Worm (Caenorhabditis elegans) whole organism, L2 larva: ENCODE measurements around the gene gst-31.

ENCODE experiments used
- ceh-16 ChIP-seq: fragments of 150-350 bp; optimal IDR thresholded peaks from 2 replicates; lab custom pipeline; 2014; ENCODE audit warnings: missing biosample characterization, missing genetic modification characterization
- crh-2 ChIP-seq: sonication (generic microtip); optimal IDR thresholded peaks from 2 replicates; lab custom pipeline; 2017; ENCODE audit warnings: missing biosample characterization, missing genetic modification characterization
- elt-3 ChIP-seq: sonication (generic microtip); optimal IDR thresholded peaks from 2 replicates; lab custom pipeline; 2017; ENCODE audit warnings: missing biosample characterization, missing genetic modification characterization
- fos-1 ChIP-seq: fragments of 150-350 bp; optimal IDR thresholded peaks from 2 replicates; lab custom pipeline; 2014; ENCODE audit warnings: missing biosample characterization, missing genetic modification characterization
- lin-39 ChIP-seq: fragments of 150-350 bp; optimal IDR thresholded peaks from 2 replicates; lab custom pipeline; 2014; ENCODE audit warnings: missing biosample characterization, missing genetic modification reagents, missing genetic modification characterization
- lsy-2 ChIP-seq, 2 experiments: fragments of 150-350 bp in 1 of 2; sonication (generic microtip) in 1 of 2; optimal IDR thresholded peaks; 2 replicates each; lab custom pipeline; 2014 to 2017; ENCODE audit warnings: missing biosample characterization in 2 of 2, missing genetic modification characterization in 2 of 2
- mab-5 ChIP-seq: fragments of 150-350 bp; optimal IDR thresholded peaks from 2 replicates; lab custom pipeline; 2014; ENCODE audit warnings: missing biosample characterization, missing genetic modification characterization
- nhr-11 ChIP-seq: fragments of 150-350 bp; optimal IDR thresholded peaks from 2 replicates; lab custom pipeline; 2014; ENCODE audit warnings: missing biosample characterization, missing genetic modification characterization
- nhr-12 ChIP-seq: fragments of 150-350 bp; optimal IDR thresholded peaks from 2 replicates; lab custom pipeline; 2014; ENCODE audit warnings: missing biosample characterization, missing genetic modification characterization
- skn-1 ChIP-seq: sonication (generic microtip); optimal IDR thresholded peaks from 2 replicates; lab custom pipeline; 2017; ENCODE audit warnings: missing biosample characterization, missing genetic modification characterization
- ztf-11 ChIP-seq: sonication (generic microtip); optimal IDR thresholded peaks from 2 replicates; lab custom pipeline; 2017; ENCODE audit warnings: missing biosample characterization, missing genetic modification characterization
- ztf-4 ChIP-seq: fragments of 150-350 bp; optimal IDR thresholded peaks from 2 replicates; lab custom pipeline; 2014; ENCODE audit warnings: missing biosample characterization, missing genetic modification characterization

DNA sequence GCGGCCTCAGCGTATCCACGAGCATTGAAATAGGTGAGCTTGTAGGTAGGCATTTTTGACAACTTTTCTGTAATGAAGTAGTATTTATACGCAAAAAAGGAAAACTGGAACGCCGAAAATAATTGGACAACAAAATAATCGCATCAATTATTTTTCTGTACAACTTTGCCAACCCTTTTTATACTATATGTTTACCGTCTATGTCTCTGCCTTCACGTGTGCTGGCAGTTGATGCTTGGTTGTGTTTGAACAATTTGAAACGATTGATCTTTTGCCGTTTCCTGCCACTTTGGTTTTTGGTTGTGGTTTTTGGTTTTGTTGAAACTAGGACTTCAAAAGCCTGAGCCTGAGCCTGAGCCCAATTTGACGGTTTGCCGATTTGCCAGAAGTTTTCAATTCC, 7.4 kb downstream of the gst-31 start, which contains the start of gene gst-28:
- TF ChIP-seq ceh-16 (tag; lab: Kevin White, UChicago) (no peak), lsy-2 (tag; optimal IDR thresholded peaks at IDR 0.05; lab: Kevin White, UChicago) (no peak), ztf-11 (tag; lab: Kevin White, UChicago) (no peak), nhr-12 (tag; lab: Kevin White, UChicago) (no peak), mab-5 (tag; lab: Kevin White, UChicago) (no peak), crh-2 (tag; lab: Kevin White, UChicago) (no peak), lin-39 (tag; lab: Kevin White, UChicago) (no peak), ztf-4 (tag; lab: Kevin White, UChicago) (no peak), nhr-11 (no peak), fos-1 (no peak), elt-3 (tag; lab: Kevin White, UChicago) (no peak), skn-1 (tag; lab: Kevin White, UChicago) (no peak)
